Fruit fly (Drosophila melanogaster): ENCODE data around the gene PKD.

The PKD gene

DNA sequence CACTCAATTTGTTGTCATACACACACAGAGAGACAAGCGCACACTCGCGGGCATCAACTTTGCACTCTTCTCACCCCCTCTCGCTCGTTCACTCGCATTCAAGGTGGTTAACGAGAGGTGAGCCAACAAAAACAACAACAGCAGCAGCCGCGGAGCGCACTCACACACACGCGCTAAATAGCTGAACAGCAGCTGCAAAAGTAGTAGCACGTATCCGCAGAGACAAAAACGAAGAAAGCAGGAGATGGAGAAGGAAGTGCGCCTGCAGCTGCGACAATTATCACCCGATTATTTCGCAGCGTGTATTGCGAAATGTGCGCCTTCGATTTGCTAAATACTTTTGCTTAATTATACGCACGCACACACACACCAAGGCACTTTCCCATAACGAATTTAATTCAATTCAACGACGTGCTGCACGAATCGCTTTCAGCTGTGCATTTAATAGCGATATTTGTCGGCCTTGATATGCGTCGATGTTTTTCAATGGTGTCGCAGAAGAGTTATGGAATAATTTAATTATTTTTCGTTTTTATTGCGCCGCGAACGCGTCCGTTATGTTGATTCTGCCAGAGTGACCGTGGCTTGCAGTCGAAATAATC lies 15.8 kb downstream of the PKD start (continued):
- TF ChIP-seq croc (GFP tag; conservative IDR thresholded peaks at IDR 0.05): no peak
- no peak for TF ChIP-seq dati (GFP tag; IDR thresholded peaks at IDR 0.05)
- TF ChIP-seq CG5953 (GFP tag; IDR thresholded peaks at IDR 0.05): no peak
- TF ChIP-seq corto (GFP tag; optimal IDR thresholded peaks at IDR 0.05): no peak
- no peak for TF ChIP-seq CG18262 (tag; optimal IDR thresholded peaks at IDR 0.05)
- no peak for TF ChIP-seq D19B (GFP tag; optimal IDR thresholded peaks at IDR 0.05)
- no peak for TF ChIP-seq gsb (GFP tag; IDR thresholded peaks at IDR 0.05)
- TF ChIP-seq Myb (GFP tag; optimal IDR thresholded peaks at IDR 0.05): no peak
- TF ChIP-seq CG33557 (GFP tag; optimal IDR thresholded peaks at IDR 0.05): no peak
- peak; percentile 65; the same call in 2 of the 3 replicates for TF ChIP-seq ci (GFP tag; IDR thresholded peaks at IDR 0.05)
- TF ChIP-seq CG31441 (GFP tag; IDR thresholded peaks at IDR 0.05): no peak
- no peak for TF ChIP-seq dmrt11E (tag; optimal IDR thresholded peaks at IDR 0.05)
- no peak for TF ChIP-seq CG12391 (tag; optimal IDR thresholded peaks at IDR 0.05)
- TF ChIP-seq mld (GFP tag; IDR thresholded peaks at IDR 0.05; ENCODE audit: partially characterized antibody): no peak
- 0 out of 3 replicates have a peak, but pooled peaks have one; percentile 26 for TF ChIP-seq CG2889 (GFP tag; IDR thresholded peaks at IDR 0.05)
- no peak for TF ChIP-seq CG17568 (GFP tag; optimal IDR thresholded peaks at IDR 0.05)
- no peak for TF ChIP-seq CG1529 (GFP tag; optimal IDR thresholded peaks at IDR 0.05)
- TF ChIP-seq Ptx1 (GFP tag; IDR thresholded peaks at IDR 0.05): 0 out of 2 replicates have a peak, but pooled peaks have one; percentile 23
- TF ChIP-seq CG18011 (GFP tag; optimal IDR thresholded peaks at IDR 0.05): no peak
- TF ChIP-seq toy (GFP tag; IDR thresholded peaks at IDR 0.05): no peak
- peak; percentile 40 for TF ChIP-seq CrebB (tag; optimal IDR thresholded peaks at IDR 0.05)
- TF ChIP-seq CG10654 (GFP tag; optimal IDR thresholded peaks at IDR 0.05): no peak
- TF ChIP-seq sob (GFP tag; IDR thresholded peaks at IDR 0.05): peak; percentile 65
- peak; percentile 46 for TF ChIP-seq CG4617 (GFP tag; optimal IDR thresholded peaks at IDR 0.05; ENCODE audit: borderline replicate concordance)
- TF ChIP-seq Awh (GFP tag; IDR thresholded peaks at IDR 0.05): peak; percentile 58; the same call in 1 of the 2 replicates
- no peak for TF ChIP-seq disco-r (GFP tag; optimal IDR thresholded peaks at IDR 0.05)
- peak; percentile 38 for TF ChIP-seq her (GFP tag; optimal IDR thresholded peaks at IDR 0.05)
- TF ChIP-seq Atf3 (GFP tag; optimal IDR thresholded peaks at IDR 0.05): no peak
- no peak for TF ChIP-seq CG16863 (GFP tag; optimal IDR thresholded peaks at IDR 0.05)
- TF ChIP-seq CG10267 (tag; optimal IDR thresholded peaks at IDR 0.05): no peak
- no peak for TF ChIP-seq Six4 (GFP tag; optimal IDR thresholded peaks at IDR 0.05)
- TF ChIP-seq gcm2 (GFP tag; optimal IDR thresholded peaks at IDR 0.05): peak; percentile 11
- no peak for TF ChIP-seq hth (optimal IDR thresholded peaks at IDR 0.05)
- TF ChIP-seq slp2 (GFP tag; optimal IDR thresholded peaks at IDR 0.05): no peak
- no peak for TF ChIP-seq CG7928 (GFP tag; optimal IDR thresholded peaks at IDR 0.05)
- no peak for TF ChIP-seq dmrt99B (tag; optimal IDR thresholded peaks at IDR 0.05)
- peak; percentile 89 for TF ChIP-seq ac (GFP tag; optimal IDR thresholded peaks at IDR 0.05)
- no peak for TF ChIP-seq zen (tag; optimal IDR thresholded peaks at IDR 0.05)
- TF ChIP-seq CG17186 (GFP tag; optimal IDR thresholded peaks at IDR 0.05): no peak
- no peak for TF ChIP-seq Lhr (GFP tag; optimal IDR thresholded peaks at IDR 0.05)
- no peak for TF ChIP-seq E2f2 (GFP tag; IDR thresholded peaks at IDR 0.05)
- TF ChIP-seq CG12744 (GFP tag; optimal IDR thresholded peaks at IDR 0.05): no peak
- TF ChIP-seq sd (tag; optimal IDR thresholded peaks at IDR 0.05): peak; percentile 72
- peak; percentile 24; the same call in 1 of the 2 replicates for TF ChIP-seq chm (GFP tag; IDR thresholded peaks at IDR 0.05)
- TF ChIP-seq Dp (GFP tag; optimal IDR thresholded peaks at IDR 0.05): no peak
- TF ChIP-seq psq (GFP tag; optimal IDR thresholded peaks at IDR 0.05): no peak
- TF ChIP-seq MTF-1 (GFP tag; optimal IDR thresholded peaks at IDR 0.05; ENCODE audit: borderline replicate concordance): no peak
- peak; percentile 54 for TF ChIP-seq CG12155 (GFP tag; optimal IDR thresholded peaks at IDR 0.05)
- TF ChIP-seq CG10959 (GFP tag; IDR thresholded peaks at IDR 0.05): no peak
- TF ChIP-seq Nf-YA (GFP tag; IDR thresholded peaks at IDR 0.05): no peak
- TF ChIP-seq CG8089 (GFP tag; optimal IDR thresholded peaks at IDR 0.05): peak; percentile 38
